Worm (Caenorhabditis elegans) whole organism, midembryonic: ENCODE data around the gene ttr-41.

Source experiments
- flt-1 ChIP-seq: fragments of 200-800 bp; sonication (Bioruptor generic); IDR thresholded peaks from 2 replicates; pipeline ENCODE4 v1.3.6; 2022; ENCODE audit warnings: missing genetic modification characterization, missing compliant biosample characterization
- klf-2 ChIP-seq: fragments of 200-800 bp; sonication (Bioruptor generic); conservative IDR thresholded peaks from 2 replicates; pipeline ENCODE4 v1.3.6; 2022; ENCODE audit warnings: missing genetic modification reagents, missing genetic modification characterization, missing compliant biosample characterization
- tab-1 ChIP-seq: fragments of 200-800 bp; sonication (Bioruptor generic); IDR thresholded peaks from 2 replicates; pipeline ENCODE4 v1.3.6; 2022; ENCODE audit warnings: missing genetic modification characterization, missing compliant biosample characterization

DNA sequence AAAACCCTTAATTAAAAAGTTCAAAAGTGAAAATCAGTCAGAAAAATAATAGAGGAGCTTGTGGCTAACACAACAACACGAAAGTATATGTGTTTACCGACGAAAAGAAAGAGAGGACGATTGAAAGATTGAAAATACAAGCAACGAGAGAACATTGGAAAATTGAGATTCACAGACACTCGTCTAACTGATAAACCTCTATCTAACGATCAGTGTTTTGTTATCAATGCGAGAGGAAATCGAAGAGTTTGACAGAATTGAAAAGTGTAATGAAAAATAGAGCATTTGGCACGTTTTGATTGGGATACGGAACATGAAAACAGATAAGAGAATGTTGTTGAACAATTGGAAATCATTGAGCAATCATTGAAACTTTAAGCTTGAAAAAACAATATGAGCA is 1.0 kb upstream of the ttr-41 start:
- TF ChIP-seq tab-1 (no peak), flt-1 (GFP tag; lab: Robert Waterston, UW) (no peak), klf-2 (no peak)
